Worm (Caenorhabditis elegans): ENCODE measurements around the gene Y105C5B.15.

DNA sequence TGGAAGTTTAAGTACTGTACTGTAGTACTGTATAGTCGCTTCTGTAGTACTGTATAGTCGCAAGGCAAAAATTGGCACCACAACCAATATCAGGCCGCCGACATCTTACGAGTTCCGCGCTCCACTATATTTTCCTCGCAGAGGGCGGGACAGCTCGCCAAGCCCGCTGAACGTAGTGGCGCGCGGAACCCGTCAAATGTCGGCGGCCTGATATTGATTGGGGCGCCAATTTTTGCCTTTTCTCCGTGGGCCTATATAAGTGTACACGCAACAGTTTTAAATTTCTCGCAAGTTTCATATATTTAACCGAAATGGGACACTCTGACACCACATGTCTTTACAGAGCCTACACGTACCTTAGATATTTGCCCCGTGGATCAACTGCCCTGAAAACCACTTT is 1.7 kb upstream of the Y105C5B.15 start:
- TF ChIP-seq ZK546.5 (tag; optimal IDR thresholded peaks at IDR 0.05), result no peak
- no peak for TF ChIP-seq ama-1 (optimal IDR thresholded peaks at IDR 0.05)
- TF ChIP-seq hmg-11 (tag; optimal IDR thresholded peaks at IDR 0.05), result no peak
- no peak for TF ChIP-seq pha-4 (tag; optimal IDR thresholded peaks at IDR 0.05)
- no peak for TF ChIP-seq nhr-77 (tag; optimal IDR thresholded peaks at IDR 0.05)
- TF ChIP-seq nhr-25 (tag; optimal IDR thresholded peaks at IDR 0.05), result no peak
- TF ChIP-seq sea-2 (GFP tag; optimal IDR thresholded peaks at IDR 0.05), result no peak
- TF ChIP-seq unc-39 (tag; optimal IDR thresholded peaks at IDR 0.05), result no peak
- TF ChIP-seq egl-27 (tag; optimal IDR thresholded peaks at IDR 0.05), result no peak
- no peak for TF ChIP-seq unc-62 (GFP tag; optimal IDR thresholded peaks at IDR 0.05)
- TF ChIP-seq zag-1 (tag; optimal IDR thresholded peaks at IDR 0.05), result no peak
